Fruit fly (Drosophila melanogaster) whole organism, embryonic: Measurements from ENCODE around the gene CG15515.

Experiments
- Abd-B ChIP-seq: fragments of 200-800 bp; sonication (Bioruptor generic); optimal IDR thresholded peaks from 2 replicates; lab custom pipeline; 2018; ENCODE audit warnings: missing biosample characterization, mild to moderate bottlenecking, missing genetic modification characterization, moderate library complexity
- Atf6 ChIP-seq: fragments of 200-800 bp; sonication (Bioruptor generic); IDR thresholded peaks from 2 replicates; pipeline ENCODE4 v1.3.6; 2022; ENCODE audit warnings: missing biosample characterization, missing genetic modification characterization
- CG10543 ChIP-seq: fragments of 200-800 bp; sonication (Bioruptor generic); optimal IDR thresholded peaks from 3 replicates; lab custom pipeline; 2017; ENCODE audit warnings: missing biosample characterization, mild to moderate bottlenecking, missing genetic modification characterization, moderate library complexity
- CG12659 ChIP-seq: fragments of 200-800 bp; sonication (Bioruptor generic); optimal IDR thresholded peaks from 3 replicates; lab custom pipeline; 2017; ENCODE audit warnings: mild to moderate bottlenecking, missing biosample characterization, missing genetic modification reagents, missing genetic modification characterization
- CG13894 ChIP-seq: fragments of 200-800 bp; sonication (Bioruptor generic); optimal IDR thresholded peaks from 3 replicates; lab custom pipeline; 2018; ENCODE audit warnings: missing biosample characterization, mild to moderate bottlenecking, missing genetic modification characterization, moderate library complexity
- CG14710 ChIP-seq: fragments of 200-800 bp; sonication (Bioruptor generic); optimal IDR thresholded peaks from 3 replicates; lab custom pipeline; 2019; ENCODE audit warnings: missing biosample characterization, mild to moderate bottlenecking, missing genetic modification characterization, moderate library complexity
- CG17361 ChIP-seq: fragments of 200-800 bp; sonication (Bioruptor generic); IDR thresholded peaks from 3 replicates; pipeline ENCODE4 v1.3.6; 2022; ENCODE audit warnings: missing biosample characterization, missing genetic modification characterization
- CG18599 ChIP-seq: fragments of 200-800 bp; sonication (Bioruptor generic); optimal IDR thresholded peaks from 3 replicates; lab custom pipeline; 2017; ENCODE audit warnings: missing biosample characterization, missing genetic modification characterization, mild to moderate bottlenecking, moderate library complexity, missing genetic modification reagents
- CG2129 ChIP-seq: fragments of 200-800 bp; sonication (Bioruptor generic); IDR thresholded peaks from 2 replicates; pipeline ENCODE4 v1.3.6; 2022; ENCODE audit warnings: missing biosample characterization, missing genetic modification characterization; ENCODE audit not compliant: partially characterized antibody
- CG30403 ChIP-seq: fragments of 200-800 bp; sonication (Bioruptor generic); optimal IDR thresholded peaks from 3 replicates; lab custom pipeline; 2016; ENCODE audit warnings: missing biosample characterization, missing genetic modification characterization
- CG32767 ChIP-seq: fragments of 200-800 bp; sonication (Bioruptor generic); IDR thresholded peaks from 2 replicates; pipeline ENCODE4 v1.3.6; 2022; ENCODE audit warnings: missing biosample characterization, missing genetic modification characterization
- CG3281 ChIP-seq: fragments of 200-800 bp; sonication (Bioruptor generic); optimal IDR thresholded peaks from 3 replicates; lab custom pipeline; 2017; ENCODE audit warnings: missing biosample characterization, mild to moderate bottlenecking, missing genetic modification characterization
- CG34224 ChIP-seq: fragments of 200-800 bp; sonication (Bioruptor generic); IDR thresholded peaks from 3 replicates; pipeline ENCODE4 v1.3.6; 2022; ENCODE audit warnings: missing biosample characterization, missing genetic modification characterization; ENCODE audit not compliant: partially characterized antibody
- CG34376 ChIP-seq: fragments of 200-800 bp; sonication (Bioruptor generic); optimal IDR thresholded peaks from 2 replicates; lab custom pipeline; 2018; ENCODE audit warnings: missing biosample characterization, mild to moderate bottlenecking, missing genetic modification characterization
- CG4404 ChIP-seq: fragments of 200-800 bp; sonication (Bioruptor generic); IDR thresholded peaks from 2 replicates; pipeline ENCODE4 v1.3.6; 2022; ENCODE audit warnings: missing biosample characterization, missing genetic modification characterization
- CG6854 ChIP-seq: fragments of 200-800 bp; sonication (Bioruptor generic); optimal IDR thresholded peaks from 3 replicates; lab custom pipeline; 2017; ENCODE audit warnings: missing biosample characterization, mild to moderate bottlenecking, missing genetic modification characterization
- CG8290 ChIP-seq, 3 experiments: fragments of 200-800 bp; sonication (Bioruptor generic); optimal IDR thresholded peaks; 2 replicates each; lab custom pipeline; 2016 to 2019; ENCODE audit warnings: missing biosample characterization in 3 of 3, missing genetic modification characterization in 3 of 3, mild to moderate bottlenecking in 2 of 3, moderate library complexity in 1 of 3
- CG8944 ChIP-seq: fragments of 200-800 bp; sonication (Bioruptor generic); optimal IDR thresholded peaks from 3 replicates; lab custom pipeline; 2016; ENCODE audit warnings: missing biosample characterization, missing genetic modification characterization
- Dp ChIP-seq: fragments of 200-800 bp; sonication (Bioruptor generic); optimal IDR thresholded peaks from 2 replicates; lab custom pipeline; 2018; ENCODE audit warnings: missing biosample characterization, mild to moderate bottlenecking, missing genetic modification characterization, moderate library complexity
- E2f2 ChIP-seq: fragments of 200-800 bp; sonication (Bioruptor generic); IDR thresholded peaks from 2 replicates; pipeline ENCODE4 v1.3.6; 2022; ENCODE audit warnings: missing biosample characterization, missing genetic modification characterization
- Ets97D ChIP-seq: fragments of 200-800 bp; sonication (Bioruptor generic); optimal IDR thresholded peaks from 3 replicates; lab custom pipeline; 2016; ENCODE audit warnings: missing biosample characterization, missing genetic modification characterization
- Hey ChIP-seq: fragments of 200-800 bp; sonication (Bioruptor generic); optimal IDR thresholded peaks from 3 replicates; lab custom pipeline; 2018; ENCODE audit warnings: missing biosample characterization, mild to moderate bottlenecking, missing genetic modification characterization
- Hr78 ChIP-seq, 2 experiments: fragments of 200-800 bp in 1 of 2; fragments of >200 bp in 1 of 2; sonication (Bioruptor generic) in 1 of 2; optimal IDR thresholded peaks; 2 replicates each; lab custom pipeline; 2017 to 2019; ENCODE audit warnings: missing biosample characterization in 2 of 2, missing genetic modification characterization in 2 of 2, mild to moderate bottlenecking in 1 of 2, moderate library complexity in 1 of 2
- MESR4 ChIP-seq: fragments of 200-800 bp; sonication (Bioruptor generic); optimal IDR thresholded peaks from 2 replicates; lab custom pipeline; 2018; ENCODE audit warnings: missing biosample characterization, mild to moderate bottlenecking, missing genetic modification characterization, moderate library complexity
- Mad ChIP-seq: fragments of 200-800 bp; sonication (Bioruptor generic); optimal IDR thresholded peaks from 2 replicates; lab custom pipeline; 2016; ENCODE audit warnings: missing biosample characterization, missing genetic modification characterization
- Oli ChIP-seq: fragments of 200-800 bp; sonication (Bioruptor generic); optimal IDR thresholded peaks from 2 replicates; lab custom pipeline; 2018; ENCODE audit warnings: missing biosample characterization, mild to moderate bottlenecking, missing genetic modification characterization, moderate library complexity
- Rfx ChIP-seq: fragments of 200-800 bp; sonication (Bioruptor generic); IDR thresholded peaks from 2 replicates; pipeline ENCODE4 v1.3.6; 2022; ENCODE audit warnings: missing biosample characterization, missing genetic modification characterization
- Taf1 ChIP-seq: fragments of 200-800 bp; sonication (Bioruptor generic); IDR thresholded peaks from 2 replicates; pipeline ENCODE4 v1.3.6; 2022; ENCODE audit warnings: missing biosample characterization, missing genetic modification characterization
- crp ChIP-seq, 2 experiments: fragments of 200-800 bp; sonication (Bioruptor generic); optimal IDR thresholded peaks; 2 replicates in 1 of 2; 3 replicates in 1 of 2; lab custom pipeline; 2017; ENCODE audit warnings: missing biosample characterization in 2 of 2, missing genetic modification characterization in 2 of 2, mild to moderate bottlenecking in 1 of 2, moderate library complexity in 1 of 2
- fd3F ChIP-seq: fragments of 200-800 bp; sonication (Bioruptor generic); optimal IDR thresholded peaks from 2 replicates; lab custom pipeline; 2018; ENCODE audit warnings: missing biosample characterization, mild to moderate bottlenecking, missing genetic modification characterization, moderate library complexity
- hkb ChIP-seq, 2 experiments: fragments of 200-800 bp in 1 of 2; fragments of >200 bp in 1 of 2; sonication (Bioruptor generic) in 1 of 2; IDR thresholded peaks in 1 of 2; optimal IDR thresholded peaks in 1 of 2; 2 replicates each; pipeline versions ENCODE4 v1.3.6 to Lab custom; 2017 to 2022; ENCODE audit warnings: missing biosample characterization in 1 of 2, missing genetic modification characterization in 1 of 2
- kni ChIP-seq: fragments of 200-800 bp; sonication (Bioruptor generic); optimal IDR thresholded peaks from 3 replicates; lab custom pipeline; 2017; ENCODE audit warnings: mild to moderate bottlenecking, missing biosample characterization, missing genetic modification reagents, missing genetic modification characterization
- knrl ChIP-seq: fragments of 200-800 bp; sonication (Bioruptor generic); IDR thresholded peaks from 3 replicates; pipeline ENCODE4 v1.3.6; 2022; ENCODE audit warnings: missing biosample characterization, missing genetic modification characterization; ENCODE audit not compliant: partially characterized antibody
- lbe ChIP-seq: fragments of 200-800 bp; sonication (Bioruptor generic); optimal IDR thresholded peaks from 2 replicates; lab custom pipeline; 2016; ENCODE audit warnings: missing biosample characterization, mild to moderate bottlenecking, missing genetic modification characterization
- lilli ChIP-seq: fragments of 200-800 bp; sonication (Bioruptor generic); optimal IDR thresholded peaks from 3 replicates; lab custom pipeline; 2016; ENCODE audit warnings: missing biosample characterization, missing genetic modification characterization
- otp ChIP-seq: fragments of 200-800 bp; sonication (Bioruptor generic); IDR thresholded peaks from 3 replicates; pipeline ENCODE4, ENCODE4 v1.3.6; 2022; ENCODE audit warnings: missing biosample characterization, missing genetic modification characterization
- pan ChIP-seq, 4 experiments: fragments of >200 bp in 3 of 4; fragments of 200-800 bp in 1 of 4; sonication (Bioruptor generic) in 1 of 4; optimal IDR thresholded peaks in 3 of 4; IDR thresholded peaks in 1 of 4; 2 replicates each; pipeline versions ENCODE4 v1.3.6 to Lab custom; 2017 to 2022; ENCODE audit warnings: missing biosample characterization in 2 of 4, missing genetic modification characterization in 2 of 4, mixed read lengths in 1 of 4
- pita ChIP-seq: fragments of 200-800 bp; sonication (Bioruptor generic); optimal IDR thresholded peaks from 2 replicates; lab custom pipeline; 2017; ENCODE audit warnings: missing biosample characterization, mild to moderate bottlenecking, missing genetic modification characterization
- pum ChIP-seq: fragments of 200-800 bp; sonication (Bioruptor generic); optimal IDR thresholded peaks from 2 replicates; lab custom pipeline; 2016; ENCODE audit warnings: missing biosample characterization, missing genetic modification characterization
- rib ChIP-seq: fragments of 200-800 bp; sonication (Bioruptor generic); IDR thresholded peaks from 2 replicates; pipeline ENCODE4 v1.3.6; 2022; ENCODE audit warnings: missing biosample characterization, missing genetic modification characterization
- so ChIP-seq: fragments of 200-800 bp; sonication (Bioruptor generic); IDR thresholded peaks from 3 replicates; pipeline ENCODE4 v1.3.6; 2022; ENCODE audit warnings: missing biosample characterization, missing genetic modification characterization
- tap ChIP-seq: fragments of 200-800 bp; optimal IDR thresholded peaks from 3 replicates; lab custom pipeline; 2019; ENCODE audit warnings: missing biosample characterization, mild to moderate bottlenecking, missing genetic modification characterization, moderate library complexity
- tna ChIP-seq: fragments of 200-800 bp; sonication (Bioruptor generic); IDR thresholded peaks from 2 replicates; pipeline ENCODE4 v1.3.6; 2022; ENCODE audit warnings: missing biosample characterization, missing genetic modification characterization; ENCODE audit not compliant: partially characterized antibody
- unc-4 ChIP-seq: fragments of 200-800 bp; sonication (Bioruptor generic); IDR thresholded peaks from 2 replicates; pipeline ENCODE4 v1.3.6; 2022; ENCODE audit warnings: missing biosample characterization, missing genetic modification characterization; ENCODE audit not compliant: partially characterized antibody
- wek ChIP-seq: fragments of 200-800 bp; sonication (Bioruptor generic); optimal IDR thresholded peaks from 3 replicates; lab custom pipeline; 2018; ENCODE audit warnings: missing biosample characterization, mild to moderate bottlenecking, missing genetic modification characterization, moderate library complexity
- zen2 ChIP-seq: fragments of 200-800 bp; sonication (Bioruptor generic); IDR thresholded peaks from 3 replicates; pipeline ENCODE4 v1.3.6; 2022; ENCODE audit warnings: missing biosample characterization, missing genetic modification characterization; ENCODE audit not compliant: partially characterized antibody

The CG15515 gene

DNA sequence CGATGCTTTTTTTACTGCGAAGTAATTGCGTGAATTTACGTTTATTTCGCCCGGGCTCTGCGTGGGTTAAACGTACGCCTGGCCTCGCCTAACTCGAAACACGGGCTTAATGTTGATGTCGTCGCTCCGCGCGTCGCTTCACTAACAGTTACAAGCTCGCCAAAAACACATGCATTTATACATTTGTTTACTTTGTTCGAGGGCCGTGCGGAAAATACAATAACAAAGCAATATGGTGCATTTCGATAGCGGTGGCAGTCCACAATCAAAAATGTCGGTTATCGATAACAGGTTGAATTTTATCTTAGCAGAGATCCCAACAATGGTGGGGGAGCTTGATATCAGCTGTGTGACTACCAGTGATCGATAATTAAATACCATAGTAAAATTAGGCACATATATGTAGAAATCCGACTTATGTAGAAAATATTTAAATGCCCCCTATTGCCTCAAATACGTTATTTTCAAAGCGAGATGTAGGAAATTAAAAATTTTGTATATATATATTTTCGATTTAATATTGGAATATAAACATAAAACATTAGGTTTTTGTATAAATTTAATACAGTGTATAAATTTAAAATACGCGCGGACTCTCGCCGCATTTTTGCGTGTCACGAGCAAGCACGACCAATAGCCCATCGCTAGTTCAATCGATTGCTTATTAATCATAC, 36.5 kb upstream of the CG15515 start, which contains the start of gene Zip99C (continued):
- TF ChIP-seq Atf6 (GFP tag; lab: Robert Waterston, UW) (0 out of 2 replicates have a peak, but pooled peaks have one; percentile 11), unc-4 (peak; percentile 82), kni (no peak), hkb (optimal IDR thresholded peaks at IDR 0.05; lab: Kevin White, UChicago) (peak; percentile 55), hkb (GFP tag; IDR thresholded peaks at IDR 0.05; lab: Robert Waterston, UW) (0 out of 2 replicates have a peak, but pooled peaks have one; percentile 23), pan (optimal IDR thresholded peaks at IDR 0.05; lab: Kevin White, UChicago) (no peak), pan (GFP tag; optimal IDR thresholded peaks at IDR 0.05 in 1 of 2, IDR thresholded peaks at IDR 0.05 in 1 of 2) (no peak), rib (GFP tag; lab: Robert Waterston, UW) (no peak), CG34376 (GFP tag; lab: Kevin White, UChicago) (no peak), tap (tag; lab: Kevin White, UChicago) (peak; percentile 39), Hey (tag; lab: Kevin White, UChicago) (no peak), CG3281 (GFP tag; lab: Kevin White, UChicago) (peak; percentile 18), CG18599 (GFP tag; lab: Kevin White, UChicago) (peak; percentile 70), Dp (peak; percentile 90), CG34224 (peak; percentile 85), pita (GFP tag; lab: Kevin White, UChicago) (peak; percentile 92), CG13894 (tag; lab: Kevin White, UChicago) (peak; percentile 17), Oli (tag; lab: Kevin White, UChicago) (no peak), Taf1 (GFP tag; lab: Robert Waterston, UW) (no peak), Mad (GFP tag; lab: Kevin White, UChicago) (no peak), fd3F (GFP tag; lab: Kevin White, UChicago) (no peak), otp (0 out of 3 replicates have a peak, but pooled peaks have one; percentile 32), Rfx (GFP tag; lab: Robert Waterston, UW) (peak; percentile 56), CG8290 (GFP tag; optimal IDR thresholded peaks at IDR 0.05; lab: Kevin White, UChicago) (peak; percentile 74), CG8290 (tag; optimal IDR thresholded peaks at IDR 0.05; lab: Kevin White, UChicago) (peak; percentile 11 to 87), CG12659 (GFP tag; lab: Kevin White, UChicago) (peak; percentile 65), tna (GFP tag; lab: Robert Waterston, UW) (0 out of 2 replicates have a peak, but pooled peaks have one; percentile 63), CG8944 (no peak), CG4404 (GFP tag; lab: Robert Waterston, UW) (no peak), crp (GFP tag; optimal IDR thresholded peaks at IDR 0.05; lab: Kevin White, UChicago) (peak; percentile 98 to 99), lbe (GFP tag; lab: Kevin White, UChicago) (peak; percentile 79), CG14710 (tag; lab: Kevin White, UChicago) (peak; percentile 81), CG30403 (GFP tag; lab: Kevin White, UChicago) (peak; percentile 59), CG10543 (GFP tag; lab: Kevin White, UChicago) (peak; percentile 34), pum (GFP tag; lab: Kevin White, UChicago) (no peak), Ets97D (GFP tag; lab: Kevin White, UChicago) (peak; percentile 72), so (no peak), E2f2 (GFP tag; lab: Robert Waterston, UW) (peak; percentile 95), MESR4 (GFP tag; lab: Kevin White, UChicago) (peak; percentile 35), lilli (GFP tag; lab: Kevin White, UChicago) (peak; percentile 66), Hr78 (GFP tag; optimal IDR thresholded peaks at IDR 0.05; lab: Kevin White, UChicago) (no peak), CG32767 (GFP tag; lab: Robert Waterston, UW) (no peak), CG17361 (GFP tag; lab: Robert Waterston, UW) (peak; percentile 56; the same call in 1 of the 3 replicates), zen2 (peak; percentile 66; the same call in 1 of the 3 replicates), CG2129 (GFP tag; lab: Robert Waterston, UW) (peak; percentile 79; the same call in 1 of the 2 replicates), Abd-B (GFP tag; lab: Kevin White, UChicago) (no peak), knrl (GFP tag; lab: Robert Waterston, UW) (peak; percentile 94), CG6854 (GFP tag; lab: Kevin White, UChicago) (peak; percentile 5), wek (no peak)
